Worm (Caenorhabditis elegans) whole organism, late embryonic: ENCODE results near the gene clc-1.

Experiments
- C08G9.2 ChIP-seq: sonication (generic microtip); optimal IDR thresholded peaks from 2 replicates; lab custom pipeline; 2016; ENCODE audit warnings: mild to moderate bottlenecking, missing genetic modification characterization, moderate library complexity, missing compliant biosample characterization
- C38D4.7 ChIP-seq: fragments of 200-800 bp; sonication (Bioruptor generic); optimal IDR thresholded peaks from 2 replicates; lab custom pipeline; 2018; ENCODE audit warnings: mild to moderate bottlenecking, missing genetic modification characterization, moderate library complexity, missing compliant biosample characterization
- K09A11.1 ChIP-seq: sonication (generic microtip); optimal IDR thresholded peaks from 2 replicates; lab custom pipeline; 2017; ENCODE audit warnings: antibody characterized with exemption, mild to moderate bottlenecking, missing genetic modification characterization, missing compliant biosample characterization; ENCODE audit not compliant: insufficient read depth
- T23F11.4 ChIP-seq: fragments of 200-800 bp; sonication (Bioruptor generic); optimal IDR thresholded peaks from 2 replicates; lab custom pipeline; 2018; ENCODE audit warnings: mild to moderate bottlenecking, missing genetic modification characterization, missing compliant biosample characterization
- Y22D7AL.16 ChIP-seq: sonication (generic microtip); optimal IDR thresholded peaks from 2 replicates; lab custom pipeline; 2016; ENCODE audit warnings: missing genetic modification characterization, missing compliant biosample characterization
- ahr-1 ChIP-seq: sonication (generic microtip); optimal IDR thresholded peaks from 2 replicates; lab custom pipeline; 2016; ENCODE audit warnings: missing genetic modification characterization, missing compliant biosample characterization
- ama-1 ChIP-seq: fragments of 150-350 bp; optimal IDR thresholded peaks from 2 replicates; lab custom pipeline; 2014
- ceh-14 ChIP-seq: sonication (generic microtip); optimal IDR thresholded peaks from 2 replicates; lab custom pipeline; 2016; ENCODE audit warnings: missing genotype, missing genetic modification characterization, missing compliant biosample characterization
- ceh-2 ChIP-seq: sonication (generic microtip); optimal IDR thresholded peaks from 2 replicates; lab custom pipeline; 2016; ENCODE audit warnings: missing genotype, missing genetic modification characterization, missing compliant biosample characterization
- ceh-24 ChIP-seq: sonication (generic microtip); optimal IDR thresholded peaks from 2 replicates; lab custom pipeline; 2016; ENCODE audit warnings: mild to moderate bottlenecking, missing genetic modification characterization, missing compliant biosample characterization
- ceh-31 ChIP-seq: sonication (generic microtip); optimal IDR thresholded peaks from 2 replicates; lab custom pipeline; 2016; ENCODE audit warnings: missing genetic modification characterization, missing compliant biosample characterization
- ceh-45 ChIP-seq: fragments of 200-800 bp; sonication (Bioruptor generic); IDR thresholded peaks from 2 replicates; pipeline ENCODE4 v1.3.6; 2022; ENCODE audit warnings: missing genetic modification reagents, missing genetic modification characterization, missing compliant biosample characterization
- ceh-48 ChIP-seq: sonication (generic microtip); optimal IDR thresholded peaks from 2 replicates; lab custom pipeline; 2016; ENCODE audit warnings: missing genetic modification characterization, inconsistent platforms, missing compliant biosample characterization
- ceh-6 ChIP-seq: fragments of 200-800 bp; sonication (Bioruptor generic); optimal IDR thresholded peaks from 2 replicates; lab custom pipeline; 2018; ENCODE audit warnings: mild to moderate bottlenecking, missing genetic modification characterization, missing compliant biosample characterization
- ceh-9 ChIP-seq: sonication (generic microtip); optimal IDR thresholded peaks from 2 replicates; lab custom pipeline; 2016; ENCODE audit warnings: mild to moderate bottlenecking, missing genetic modification characterization, inconsistent platforms, missing compliant biosample characterization
- che-1 ChIP-seq: sonication (generic microtip); optimal IDR thresholded peaks from 2 replicates; lab custom pipeline; 2016; ENCODE audit warnings: mild to moderate bottlenecking, missing genetic modification characterization, missing compliant biosample characterization
- elt-2 ChIP-seq: sonication (generic microtip); optimal IDR thresholded peaks from 2 replicates; lab custom pipeline; 2016; ENCODE audit warnings: missing genetic modification reagents, missing genetic modification characterization, missing compliant biosample characterization
- elt-4 ChIP-seq: sonication (generic microtip); optimal IDR thresholded peaks from 2 replicates; lab custom pipeline; 2016; ENCODE audit warnings: missing genetic modification characterization, missing compliant biosample characterization
- fax-1 ChIP-seq: sonication (generic microtip); optimal IDR thresholded peaks from 2 replicates; lab custom pipeline; 2016; ENCODE audit warnings: missing genotype, missing genetic modification characterization, missing compliant biosample characterization
- hlh-13 ChIP-seq: fragments of 200-800 bp; sonication (Bioruptor generic); optimal IDR thresholded peaks from 2 replicates; lab custom pipeline; 2018; ENCODE audit warnings: mild to moderate bottlenecking, missing genetic modification characterization, missing compliant biosample characterization
- hlh-6 ChIP-seq: sonication (generic microtip); optimal IDR thresholded peaks from 2 replicates; lab custom pipeline; 2016; ENCODE audit warnings: missing genotype, missing genetic modification characterization, missing compliant biosample characterization
- lim-6 ChIP-seq: sonication (generic microtip); optimal IDR thresholded peaks from 2 replicates; lab custom pipeline; 2016; ENCODE audit warnings: missing genetic modification characterization, missing compliant biosample characterization
- lin-11 ChIP-seq: fragments of 200-800 bp; sonication (Bioruptor generic); optimal IDR thresholded peaks from 2 replicates; lab custom pipeline; 2018; ENCODE audit warnings: mild to moderate bottlenecking, missing genetic modification characterization, missing compliant biosample characterization
- odd-2 ChIP-seq: sonication (generic microtip); optimal IDR thresholded peaks from 2 replicates; lab custom pipeline; 2017; ENCODE audit warnings: antibody characterized with exemption, mild to moderate bottlenecking, missing genetic modification characterization, missing compliant biosample characterization
- pag-3 ChIP-seq: sonication (generic microtip); optimal IDR thresholded peaks from 2 replicates; lab custom pipeline; 2016; ENCODE audit warnings: missing compliant biosample characterization, missing genetic modification characterization, borderline replicate concordance
- pha-4 ChIP-seq: fragments of 150-350 bp; optimal IDR thresholded peaks from 2 replicates; lab custom pipeline; 2018; ENCODE audit warnings: missing biosample characterization, missing genetic modification reagents, missing genetic modification characterization
- pros-1 ChIP-seq: fragments of 150-350 bp; optimal IDR thresholded peaks from 2 replicates; lab custom pipeline; 2014; ENCODE audit warnings: missing biosample characterization, missing genetic modification reagents, missing genetic modification characterization
- ref-2 ChIP-seq: sonication (generic microtip); optimal IDR thresholded peaks from 2 replicates; lab custom pipeline; 2016; ENCODE audit warnings: missing genetic modification characterization, missing compliant biosample characterization
- rnt-1 ChIP-seq: sonication (generic microtip); optimal IDR thresholded peaks from 2 replicates; lab custom pipeline; 2016; ENCODE audit warnings: missing genetic modification characterization, missing compliant biosample characterization
- sox-2 ChIP-seq: fragments of 200-800 bp; sonication (Bioruptor generic); IDR thresholded peaks from 2 replicates; pipeline ENCODE4 v1.3.6; 2022; ENCODE audit warnings: missing genetic modification reagents, missing genetic modification characterization, missing compliant biosample characterization
- syd-9 ChIP-seq: sonication (generic microtip); optimal IDR thresholded peaks from 2 replicates; lab custom pipeline; 2016; ENCODE audit warnings: mild to moderate bottlenecking, missing genetic modification characterization, moderate library complexity, missing compliant biosample characterization
- ttx-3 ChIP-seq: sonication (generic microtip); optimal IDR thresholded peaks from 2 replicates; lab custom pipeline; 2016; ENCODE audit warnings: missing genetic modification reagents, missing genetic modification characterization, missing compliant biosample characterization
- unc-42 ChIP-seq: sonication (generic microtip); optimal IDR thresholded peaks from 2 replicates; lab custom pipeline; 2016; ENCODE audit warnings: missing genotype, missing genetic modification characterization, missing compliant biosample characterization
- ztf-16 ChIP-seq: sonication (generic microtip); optimal IDR thresholded peaks from 2 replicates; lab custom pipeline; 2017; ENCODE audit warnings: missing genetic modification characterization, missing compliant biosample characterization

Gene clc-1

DNA sequence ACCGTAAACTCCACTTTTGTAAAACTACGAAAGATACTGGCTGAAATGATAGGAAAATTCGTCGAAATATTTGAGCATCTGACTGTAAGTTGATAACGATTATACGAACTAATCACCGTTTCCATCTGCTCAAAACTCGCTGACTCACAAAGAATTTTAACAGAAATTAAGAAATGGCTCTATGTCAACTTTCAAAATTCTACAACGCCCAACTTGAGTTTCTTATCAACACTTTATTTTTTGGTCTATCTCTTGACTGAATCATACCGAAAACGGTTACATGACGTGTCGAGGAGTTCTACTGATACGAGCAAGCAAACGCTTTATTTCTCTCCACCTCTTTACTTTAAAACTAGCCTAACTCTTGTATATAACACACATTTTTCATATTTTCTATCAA lies at the start of gene clc-1:
clc-1 (plus strand) TSS at position 264 of the 400 bp plus-strand sequence.
- TF ChIP-seq C08G9.2 (tag; lab: Kevin White, UChicago) = no peak
- TF ChIP-seq pha-4 = no peak
- peak; percentile 59 for TF ChIP-seq elt-2

DNA sequence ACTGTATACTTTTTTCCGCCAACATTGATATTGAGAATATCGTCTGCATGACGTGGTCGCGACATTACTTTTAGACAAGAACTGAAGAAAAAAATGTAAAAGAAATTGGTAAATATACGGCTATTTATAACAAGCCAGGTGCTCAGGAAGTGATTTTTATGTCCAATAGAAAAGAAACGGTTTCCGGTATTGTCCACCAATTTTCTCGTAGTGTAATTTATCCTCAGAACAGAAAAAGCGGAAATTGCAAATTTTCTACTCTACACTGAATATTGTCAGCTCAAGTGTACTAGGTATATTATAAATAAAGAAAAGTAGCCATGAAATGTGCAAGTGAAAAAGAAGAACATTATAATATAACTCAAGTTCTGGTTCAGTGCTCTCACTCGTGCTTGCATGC lies 48.1 kb upstream of the clc-1 start, which contains the start of gene F59F3.6:
F59F3.6 (minus strand) TSS at position 101 of the 400 bp plus-strand sequence.
- no peak for TF ChIP-seq lim-6
- TF ChIP-seq ceh-31 (tag; lab: Kevin White, UChicago) = no peak
- TF ChIP-seq T23F11.4 (GFP tag; lab: Kevin White, UChicago) = no peak
- TF ChIP-seq pag-3 (tag; lab: Kevin White, UChicago) = no peak
- TF ChIP-seq elt-2 = no peak
- TF ChIP-seq odd-2 (tag; lab: Kevin White, UChicago) = no peak

ce11 chrX:11001750-11002149 lies 45.5 kb upstream of the clc-1 start, which contains the start of gene col-177:
TSS of gene col-177 (minus strand) at chrX:11001850.
- no peak for TF ChIP-seq lin-11 (tag; lab: Kevin White, UChicago)

- TF ChIP-seq K09A11.1 (tag; lab: Kevin White, UChicago) = peak; percentile 59
- TF ChIP-seq ceh-48 (tag; lab: Kevin White, UChicago) = no peak
- TF ChIP-seq Y22D7AL.16 = no peak
- TF ChIP-seq odd-2 (tag; lab: Kevin White, UChicago) = no peak
- no peak for TF ChIP-seq fax-1 (tag; lab: Kevin White, UChicago)
- TF ChIP-seq ttx-3 (tag; lab: Kevin White, UChicago) = no peak
- TF ChIP-seq sox-2 (GFP tag; lab: Robert Waterston, UW) = no peak
- TF ChIP-seq ama-1 (lab: Kevin White, UChicago) = no peak
- TF ChIP-seq, all 69 proteins: peak for 1
Observed at ce11 chrX:11003701-11004100, 43.5 kb upstream of the clc-1 start.

ce11 chrX:11007393-11007792 lies 39.9 kb upstream of the clc-1 start:
- TF ChIP-seq rnt-1 (tag; lab: Kevin White, UChicago) = no peak
- TF ChIP-seq fax-1 (tag; lab: Kevin White, UChicago) = no peak
- TF ChIP-seq C38D4.7 (GFP tag; lab: Kevin White, UChicago) = no peak
- TF ChIP-seq elt-4 (tag; lab: Kevin White, UChicago) = no peak
- no peak for TF ChIP-seq ref-2 (tag; lab: Kevin White, UChicago)
- no peak for TF ChIP-seq ama-1 (lab: Kevin White, UChicago)
- no peak for TF ChIP-seq C08G9.2 (tag; lab: Kevin White, UChicago)
- no peak for TF ChIP-seq ceh-6 (GFP tag; lab: Kevin White, UChicago)
- TF ChIP-seq ceh-14 (tag; lab: Kevin White, UChicago) = no peak

DNA sequence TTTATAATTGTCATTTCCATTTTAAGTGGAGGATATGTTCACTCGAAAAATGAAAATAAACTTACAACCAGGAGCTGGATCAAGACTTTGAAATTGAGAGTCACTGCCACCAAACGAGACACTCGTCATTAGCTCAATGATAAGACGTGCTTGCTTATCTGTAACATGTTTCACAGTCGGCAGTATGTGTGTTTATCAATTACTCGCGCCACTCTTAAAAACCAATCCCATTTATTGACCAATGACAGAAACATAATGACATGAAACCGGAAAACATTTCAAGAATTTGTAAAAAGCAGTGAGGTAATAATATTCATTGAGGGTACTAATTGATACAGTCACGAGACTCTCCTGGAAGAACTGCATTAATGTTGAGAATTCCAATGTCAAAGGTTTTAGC lies 39.2 kb upstream of the clc-1 start, which contains the start of gene del-5:
del-5 (minus strand) TSS at position 130 of the 400 bp plus-strand sequence.
- TF ChIP-seq che-1 (tag; lab: Kevin White, UChicago) (no peak), elt-2 (peak; percentile 31)

DNA sequence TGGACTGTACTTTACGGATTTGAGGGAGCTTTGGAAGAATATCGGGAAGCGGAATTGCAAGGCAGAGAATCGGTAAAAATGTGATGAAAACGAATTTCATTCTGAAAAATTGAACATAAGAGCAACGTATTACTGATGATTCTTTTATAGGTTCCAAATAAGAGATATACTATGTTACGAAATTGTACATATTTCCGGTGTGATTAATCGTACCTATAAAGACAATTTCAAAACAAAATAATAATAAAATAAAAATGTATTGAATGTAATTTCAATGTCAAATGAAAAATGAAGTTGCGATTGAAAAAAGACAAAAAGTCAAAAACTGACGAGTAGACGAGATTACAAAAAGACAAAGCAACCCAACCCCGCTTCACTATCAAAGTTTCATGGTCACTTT lies 38.3 kb upstream of the clc-1 start, which contains the start of gene ttr-31:
ttr-31 (minus strand) TSS at position 101 of the 400 bp plus-strand sequence.
- TF ChIP-seq ceh-24 (tag; lab: Kevin White, UChicago) (no peak), odd-2 (tag; lab: Kevin White, UChicago) (no peak), ztf-16 (tag; lab: Kevin White, UChicago) (no peak), ceh-45 (GFP tag; lab: Robert Waterston, UW) (no peak), syd-9 (tag; lab: Kevin White, UChicago) (no peak), ahr-1 (tag; lab: Kevin White, UChicago) (no peak), ceh-9 (tag; lab: Kevin White, UChicago) (no peak), pros-1 (tag; lab: Kevin White, UChicago) (no peak), unc-42 (no peak), hlh-13 (no peak), ceh-2 (no peak), hlh-6 (no peak)
